Worm (Caenorhabditis elegans) whole organism, young adult: ENCODE results near the gene T15H9.4.
A peak's percentile ranks its signal among the peaks of the same experiment; 100 is the strongest.

Experiments
- B0035.1 ChIP-seq: sonication (generic microtip); optimal IDR thresholded peaks from 2 replicates; lab custom pipeline; 2016; ENCODE audit warnings: missing genetic modification characterization, mild to moderate bottlenecking, missing compliant biosample characterization, missing genotype, missing genetic modification reagents
- B0261.1 ChIP-seq: sonication (generic microtip); optimal IDR thresholded peaks from 2 replicates; lab custom pipeline; 2016; ENCODE audit warnings: mild to moderate bottlenecking, missing genetic modification characterization, moderate library complexity, missing compliant biosample characterization
- C17E4.6 ChIP-seq: fragments of 200-800 bp; sonication (Bioruptor generic); IDR thresholded peaks from 2 replicates; pipeline ENCODE4 v1.3.6; 2022; ENCODE audit warnings: missing genetic modification reagents, missing genetic modification characterization, missing compliant biosample characterization
- D2030.7 ChIP-seq: fragments of 200-800 bp; sonication (Bioruptor generic); IDR thresholded peaks from 2 replicates; pipeline ENCODE4 v1.3.6; 2022; ENCODE audit warnings: missing genetic modification reagents, missing genetic modification characterization, missing compliant biosample characterization
- F22D6.2 ChIP-seq: sonication (generic microtip); optimal IDR thresholded peaks from 2 replicates; lab custom pipeline; 2016; ENCODE audit warnings: mild to moderate bottlenecking, missing genetic modification characterization, missing compliant biosample characterization
- F23B12.7 ChIP-seq: sonication (generic microtip); optimal IDR thresholded peaks from 2 replicates; lab custom pipeline; 2017; ENCODE audit warnings: missing genetic modification characterization, mild to moderate bottlenecking, missing compliant biosample characterization, antibody characterized with exemption, moderate library complexity; ENCODE audit not compliant: insufficient read depth
- F49E8.2 ChIP-seq: sonication (generic microtip); optimal IDR thresholded peaks from 3 replicates; lab custom pipeline; 2017; ENCODE audit warnings: missing genetic modification characterization, mild to moderate bottlenecking, missing compliant biosample characterization, antibody characterized with exemption, moderate library complexity; ENCODE audit not compliant: insufficient read depth
- F55B11.4 ChIP-seq: sonication (generic microtip); optimal IDR thresholded peaks from 2 replicates; lab custom pipeline; 2016; ENCODE audit warnings: missing compliant biosample characterization, missing genetic modification characterization, borderline replicate concordance; ENCODE audit not compliant: insufficient read depth
- F57C9.4 ChIP-seq: sonication (generic microtip); optimal IDR thresholded peaks from 2 replicates; lab custom pipeline; 2017; ENCODE audit warnings: mild to moderate bottlenecking, missing genetic modification characterization, missing compliant biosample characterization
- K11D2.4 ChIP-seq: fragments of 200-800 bp; sonication (Bioruptor generic); IDR thresholded peaks from 2 replicates; pipeline ENCODE4 v1.3.6; 2022; ENCODE audit warnings: missing genetic modification reagents, missing genetic modification characterization, missing compliant biosample characterization
- T07F8.4 ChIP-seq: sonication (generic microtip); optimal IDR thresholded peaks from 2 replicates; lab custom pipeline; 2016; ENCODE audit warnings: mild to moderate bottlenecking, missing genetic modification characterization, moderate library complexity, missing compliant biosample characterization
- Y67H2A.10 ChIP-seq: fragments of 200-800 bp; sonication (Bioruptor generic); conservative IDR thresholded peaks from 2 replicates; pipeline ENCODE4 v1.3.6; 2022; ENCODE audit warnings: missing genetic modification reagents, missing genetic modification characterization, missing compliant biosample characterization
- Y95B8A.8 ChIP-seq: fragments of 200-800 bp; sonication (Bioruptor generic); IDR thresholded peaks from 2 replicates; pipeline ENCODE4 v1.3.6; 2022; ENCODE audit warnings: missing genetic modification reagents, missing genetic modification characterization, missing compliant biosample characterization
- akir-1 ChIP-seq: fragments of 200-800 bp; sonication (Bioruptor generic); optimal IDR thresholded peaks from 2 replicates; lab custom pipeline; 2018; ENCODE audit warnings: mild to moderate bottlenecking, missing genetic modification characterization, moderate library complexity, missing compliant biosample characterization
- atf-7 ChIP-seq: sonication (generic microtip); optimal IDR thresholded peaks from 2 replicates; lab custom pipeline; 2017; ENCODE audit warnings: mild to moderate bottlenecking, missing genetic modification characterization, missing compliant biosample characterization
- cebp-1 ChIP-seq, 2 experiments: fragments of 200-800 bp in 1 of 2; sonication (Bioruptor generic) in 1 of 2; sonication (generic microtip) in 1 of 2; IDR thresholded peaks in 1 of 2; optimal IDR thresholded peaks in 1 of 2; 2 replicates each; pipeline versions ENCODE4 v1.3.6 to Lab custom; 2017 to 2022; ENCODE audit warnings: missing compliant biosample characterization in 2 of 2, missing genetic modification characterization in 2 of 2, mild to moderate bottlenecking in 1 of 2, missing genetic modification reagents in 1 of 2, moderate library complexity in 1 of 2
- ceh-40 ChIP-seq: fragments of 200-800 bp; sonication (Bioruptor generic); IDR thresholded peaks from 2 replicates; pipeline ENCODE4 v1.3.6; 2022; ENCODE audit warnings: missing genetic modification characterization, missing compliant biosample characterization
- ceh-58 ChIP-seq: fragments of 200-800 bp; sonication (Bioruptor generic); IDR thresholded peaks from 2 replicates; pipeline ENCODE4 v1.3.6; 2022; ENCODE audit warnings: missing genetic modification characterization, missing compliant biosample characterization
- dpl-1 ChIP-seq: fragments of 150-350 bp; optimal IDR thresholded peaks from 2 replicates; lab custom pipeline; 2014; ENCODE audit warnings: missing biosample characterization, missing genetic modification reagents, missing genetic modification characterization
- egl-44 ChIP-seq: fragments of 200-800 bp; sonication (Bioruptor generic); IDR thresholded peaks from 2 replicates; pipeline ENCODE4 v1.3.6; 2022; ENCODE audit warnings: missing genetic modification reagents, missing genetic modification characterization, missing compliant biosample characterization
- gei-17 ChIP-seq: fragments of 200-800 bp; sonication (Bioruptor generic); optimal IDR thresholded peaks from 2 replicates; lab custom pipeline; 2018; ENCODE audit warnings: mild to moderate bottlenecking, missing genetic modification characterization, missing compliant biosample characterization
- him-1 ChIP-seq: sonication (generic microtip); optimal IDR thresholded peaks from 2 replicates; lab custom pipeline; 2016; ENCODE audit warnings: missing genotype, missing genetic modification reagents, missing genetic modification characterization, missing compliant biosample characterization
- lin-54 ChIP-seq: fragments of 200-800 bp; sonication (Bioruptor generic); optimal IDR thresholded peaks from 2 replicates; lab custom pipeline; 2018; ENCODE audit warnings: mild to moderate bottlenecking, missing genetic modification characterization, missing compliant biosample characterization
- madf-3 ChIP-seq: fragments of 200-800 bp; sonication (Bioruptor generic); IDR thresholded peaks from 2 replicates; pipeline ENCODE4 v1.3.6; 2022; ENCODE audit warnings: missing genetic modification reagents, missing genetic modification characterization, missing compliant biosample characterization
- madf-6 ChIP-seq: fragments of 200-800 bp; sonication (Bioruptor generic); IDR thresholded peaks from 2 replicates; pipeline ENCODE4 v1.3.6; 2022; ENCODE audit warnings: missing genetic modification reagents, missing genetic modification characterization, missing compliant biosample characterization
- mxl-1 ChIP-seq: sonication (generic microtip); optimal IDR thresholded peaks from 2 replicates; lab custom pipeline; 2016; ENCODE audit warnings: missing genetic modification characterization, missing compliant biosample characterization
- nfyb-1 ChIP-seq: fragments of 200-800 bp; sonication (Bioruptor generic); IDR thresholded peaks from 2 replicates; pipeline ENCODE4 v1.3.6; 2022; ENCODE audit warnings: missing genetic modification reagents, missing genetic modification characterization, missing compliant biosample characterization
- nhr-120 ChIP-seq: fragments of 200-800 bp; sonication (Bioruptor generic); IDR thresholded peaks from 2 replicates; pipeline ENCODE4 v1.3.6; 2022; ENCODE audit warnings: missing genetic modification characterization, missing compliant biosample characterization
- nhr-90 ChIP-seq: sonication (generic microtip); optimal IDR thresholded peaks from 2 replicates; lab custom pipeline; 2016; ENCODE audit warnings: missing genotype, mild to moderate bottlenecking, missing genetic modification characterization, missing compliant biosample characterization
- pbrm-1 ChIP-seq: fragments of 200-800 bp; sonication (Bioruptor generic); IDR thresholded peaks from 2 replicates; pipeline ENCODE4 v1.3.6; 2022; ENCODE audit warnings: missing genetic modification reagents, missing genetic modification characterization, missing compliant biosample characterization
- rec-8 ChIP-seq, 2 experiments: sonication (generic microtip); optimal IDR thresholded peaks; 2 replicates each; lab custom pipeline; 2016; ENCODE audit warnings: mild to moderate bottlenecking in 2 of 2, missing genetic modification characterization in 2 of 2, missing genetic modification reagents in 2 of 2, missing genotype in 2 of 2, missing biosample characterization in 1 of 2, missing compliant biosample characterization in 1 of 2, moderate library complexity in 1 of 2
- rpc-1 ChIP-seq, 2 experiments: fragments of 150-350 bp in 1 of 2; sonication (generic microtip) in 1 of 2; optimal IDR thresholded peaks; 2 replicates each; lab custom pipeline; 2014 to 2018; ENCODE audit warnings: missing biosample characterization in 1 of 2, missing genetic modification characterization in 1 of 2, missing genetic modification reagents in 1 of 2, missing genotype in 1 of 2
- sdz-38 ChIP-seq: sonication (generic microtip); optimal IDR thresholded peaks from 2 replicates; lab custom pipeline; 2016; ENCODE audit warnings: missing genotype, missing genetic modification characterization, missing compliant biosample characterization
- sea-2 ChIP-seq: fragments of 200-800 bp; sonication (Bioruptor generic); IDR thresholded peaks from 2 replicates; pipeline ENCODE4 v1.3.6; 2022; ENCODE audit warnings: missing genetic modification characterization, missing compliant biosample characterization
- unc-62 ChIP-seq: fragments of 150-350 bp; optimal IDR thresholded peaks from 2 replicates; lab custom pipeline; 2014; ENCODE audit warnings: missing biosample characterization, missing genetic modification reagents, missing genetic modification characterization
- zim-3 ChIP-seq: sonication (generic microtip); optimal IDR thresholded peaks from 2 replicates; lab custom pipeline; 2017; ENCODE audit warnings: mild to moderate bottlenecking, missing genetic modification characterization, moderate library complexity, missing compliant biosample characterization
- ztf-22 ChIP-seq: fragments of 200-800 bp; sonication (Bioruptor generic); optimal IDR thresholded peaks from 2 replicates; lab custom pipeline; 2018; ENCODE audit warnings: mild to moderate bottlenecking, missing genetic modification characterization, moderate library complexity, missing compliant biosample characterization
- ztf-25 ChIP-seq: fragments of 200-800 bp; sonication (Bioruptor generic); IDR thresholded peaks from 2 replicates; pipeline ENCODE4 v1.3.6; 2022; ENCODE audit warnings: missing genetic modification reagents, missing genetic modification characterization, missing compliant biosample characterization
- ztf-28 ChIP-seq: fragments of 200-800 bp; sonication (Bioruptor generic); IDR thresholded peaks from 2 replicates; pipeline ENCODE4 v1.3.6; 2022; ENCODE audit warnings: missing genetic modification reagents, missing genetic modification characterization, missing compliant biosample characterization
- ztf-3 ChIP-seq: fragments of 200-800 bp; sonication (Bioruptor generic); optimal IDR thresholded peaks from 2 replicates; lab custom pipeline; 2018; ENCODE audit warnings: mild to moderate bottlenecking, missing genetic modification characterization, missing compliant biosample characterization
- ztf-6 ChIP-seq: fragments of 200-800 bp; sonication (Bioruptor generic); IDR thresholded peaks from 2 replicates; pipeline ENCODE4 v1.3.6; 2022; ENCODE audit warnings: missing genetic modification reagents, missing genetic modification characterization, missing compliant biosample characterization

Gene T15H9.4

ce11 chrII:9566045-9566444, 45.6 kb upstream of the T15H9.4 start (continued):
- TF ChIP-seq zim-3 (peak; percentile 87), pbrm-1 (GFP tag; lab: Robert Waterston, UW) (peak; percentile 77), T07F8.4 (tag; lab: Kevin White, UChicago) (peak; percentile 53), sdz-38 (no peak), ztf-22 (GFP tag; lab: Kevin White, UChicago) (no peak), dpl-1 (peak; percentile 0), ztf-25 (GFP tag; lab: Robert Waterston, UW) (peak; percentile 97), madf-6 (GFP tag; lab: Robert Waterston, UW) (peak; percentile 65), ztf-6 (GFP tag; lab: Robert Waterston, UW) (peak; percentile 16; the same call in 1 of the 2 replicates), D2030.7 (peak; percentile 67), F55B11.4 (tag; lab: Kevin White, UChicago) (no peak), C17E4.6 (GFP tag; lab: Robert Waterston, UW) (peak; percentile 49; the same call in 1 of the 2 replicates), ztf-28 (0 out of 2 replicates have a peak, but pooled peaks have one; percentile 58), F57C9.4 (tag; lab: Kevin White, UChicago) (no peak), ztf-3 (no peak), egl-44 (peak; percentile 79), nhr-120 (0 out of 2 replicates have a peak, but pooled peaks have one; percentile 81), him-1 (tag; lab: Kevin White, UChicago) (peak; percentile 98), rec-8 (tag; optimal IDR thresholded peaks at IDR 0.05; lab: Kevin White, UChicago) (peak; percentile 64 to 90), sea-2 (no peak), akir-1 (GFP tag; lab: Kevin White, UChicago) (no peak), gei-17 (GFP tag; lab: Kevin White, UChicago) (no peak), B0261.1 (tag; lab: Kevin White, UChicago) (peak; percentile 93), F22D6.2 (tag; lab: Kevin White, UChicago) (no peak), mxl-1 (tag; lab: Kevin White, UChicago) (peak; percentile 90), nfyb-1 (GFP tag; lab: Robert Waterston, UW) (peak; percentile 87), ceh-40 (GFP tag; lab: Robert Waterston, UW) (no peak), F49E8.2 (peak; percentile 45), ceh-58 (GFP tag; lab: Robert Waterston, UW) (0 out of 2 replicates have a peak, but pooled peaks have one; percentile 67), lin-54 (GFP tag; lab: Kevin White, UChicago) (peak; percentile 48), nhr-90 (tag; lab: Kevin White, UChicago) (peak; percentile 90), Y95B8A.8 (no peak; the same call in 1 of the 2 replicates), Y67H2A.10 (peak; percentile 46; the same call in 1 of the 2 replicates), B0035.1 (peak; percentile 32)
- TF ChIP-seq, all 124 proteins: peak for 80

- TF ChIP-seq cebp-1 (GFP tag; IDR thresholded peaks at IDR 0.05; lab: Robert Waterston, UW) (no peak), cebp-1 (tag; optimal IDR thresholded peaks at IDR 0.05; lab: Kevin White, UChicago) (no peak), gei-17 (GFP tag; lab: Kevin White, UChicago) (no peak), unc-62 (GFP tag; lab: Kevin White, UChicago) (no peak), F23B12.7 (tag; lab: Kevin White, UChicago) (no peak), K11D2.4 (GFP tag; lab: Robert Waterston, UW) (no peak), madf-3 (GFP tag; lab: Robert Waterston, UW) (no peak), atf-7 (no peak), rpc-1 (optimal IDR thresholded peaks at IDR 0.05; lab: Kevin White, UChicago) (no peak), rpc-1 (tag; optimal IDR thresholded peaks at IDR 0.05; lab: Kevin White, UChicago) (no peak), ztf-25 (GFP tag; lab: Robert Waterston, UW) (no peak), egl-44 (no peak), F55B11.4 (tag; lab: Kevin White, UChicago) (no peak)
- TF ChIP-seq, all 124 proteins: peak for 0
Observed at ce11 chrII:9573412-9573811, 38.3 kb upstream of the T15H9.4 start.
